Fruit fly (Drosophila melanogaster) S2 (cell line): ENCODE results near the gene CG7071.

Experiments used
- CG8478 ChIP-seq: fragments of >200 bp; optimal IDR thresholded peaks from 2 replicates; lab custom pipeline; 2018
- CTCF ChIP-seq, 2 experiments: fragments of >200 bp; optimal IDR thresholded peaks; 2 replicates each; lab custom pipeline; 2018

dm6 chr3R:22375674-22376073, 13.3 kb downstream of the CG7071 start, which contains the start of gene CG18596:
- TF ChIP-seq CTCF (optimal IDR thresholded peaks at IDR 0.05; lab: Kevin White, UChicago) (no peak), CG8478 (lab: Kevin White, UChicago) (no peak)
